Worm (Caenorhabditis elegans) whole organism, L4 larva: ENCODE data around the gene Y50D7A.1.

Source experiments
- F10B5.3 ChIP-seq: sonication (generic microtip); optimal IDR thresholded peaks from 2 replicates; lab custom pipeline; 2016; ENCODE audit warnings: mild to moderate bottlenecking, missing genetic modification characterization, missing compliant biosample characterization
- F26F4.8 ChIP-seq: fragments of 200-800 bp; sonication (Bioruptor generic); conservative IDR thresholded peaks from 2 replicates; pipeline ENCODE4 v1.3.6; 2022; ENCODE audit warnings: missing genetic modification characterization, missing compliant biosample characterization
- T26A8.4 ChIP-seq: fragments of 200-800 bp; sonication (Bioruptor generic); IDR thresholded peaks from 2 replicates; pipeline ENCODE4 v1.3.6; 2022; ENCODE audit warnings: missing genetic modification characterization, missing compliant biosample characterization
- Y105C5A.15 ChIP-seq: fragments of 200-800 bp; sonication (Bioruptor generic); IDR thresholded peaks from 2 replicates; pipeline ENCODE4 v1.3.6; 2022; ENCODE audit warnings: missing genetic modification characterization, missing compliant biosample characterization
- Y5F2A.4 ChIP-seq: fragments of 200-800 bp; sonication (Bioruptor generic); optimal IDR thresholded peaks from 2 replicates; lab custom pipeline; 2018; ENCODE audit warnings: mild to moderate bottlenecking, missing genetic modification characterization, missing compliant biosample characterization
- ZK337.2 ChIP-seq: fragments of 200-800 bp; sonication (Bioruptor generic); IDR thresholded peaks from 2 replicates; pipeline ENCODE4 v1.3.6; 2022; ENCODE audit warnings: missing genetic modification reagents, missing genetic modification characterization, missing compliant biosample characterization
- ZK546.5 ChIP-seq, 2 experiments: sonication (generic microtip); optimal IDR thresholded peaks; 2 replicates each; lab custom pipeline; 2017; ENCODE audit warnings: missing biosample characterization in 2 of 2, missing genetic modification characterization in 2 of 2
- aha-1 ChIP-seq: fragments of 150-350 bp; peaks from one replicate; lab custom pipeline; 2014; ENCODE audit warnings: missing biosample characterization, missing genetic modification characterization
- ceh-32 ChIP-seq: sonication (generic microtip); optimal IDR thresholded peaks from 2 replicates; lab custom pipeline; 2016; ENCODE audit warnings: mild to moderate bottlenecking, missing genetic modification characterization, missing compliant biosample characterization; ENCODE audit not compliant: poor library complexity
- ceh-62 ChIP-seq: sonication (generic microtip); optimal IDR thresholded peaks from 2 replicates; lab custom pipeline; 2017; ENCODE audit warnings: missing biosample characterization, missing genetic modification characterization
- dmd-8 ChIP-seq: fragments of 200-800 bp; sonication (Bioruptor generic); IDR thresholded peaks from 2 replicates; pipeline ENCODE4 v1.3.6; 2022; ENCODE audit warnings: missing genetic modification characterization, missing compliant biosample characterization
- dve-1 ChIP-seq: sonication (generic microtip); optimal IDR thresholded peaks from 2 replicates; lab custom pipeline; 2017; ENCODE audit warnings: antibody characterized with exemption, mild to moderate bottlenecking, missing genetic modification characterization, missing compliant biosample characterization; ENCODE audit not compliant: insufficient read depth
- egl-27 ChIP-seq: sonication (generic microtip); optimal IDR thresholded peaks from 3 replicates; lab custom pipeline; 2017; ENCODE audit warnings: missing biosample characterization, missing genetic modification reagents, missing genetic modification characterization
- fkh-10 ChIP-seq: fragments of 150-350 bp; optimal IDR thresholded peaks from 2 replicates; lab custom pipeline; 2014; ENCODE audit warnings: missing biosample characterization, missing genetic modification reagents, missing genetic modification characterization
- fos-1 ChIP-seq: fragments of 150-350 bp; optimal IDR thresholded peaks from 2 replicates; lab custom pipeline; 2014; ENCODE audit warnings: missing biosample characterization, missing genetic modification characterization
- gei-8 ChIP-seq: fragments of 200-800 bp; sonication (Bioruptor generic); optimal IDR thresholded peaks from 2 replicates; lab custom pipeline; 2018; ENCODE audit warnings: mild to moderate bottlenecking, missing genetic modification characterization, missing compliant biosample characterization
- hlh-11 ChIP-seq: fragments of 200-800 bp; sonication (Bioruptor generic); optimal IDR thresholded peaks from 2 replicates; lab custom pipeline; 2018; ENCODE audit warnings: mild to moderate bottlenecking, missing genetic modification characterization, missing compliant biosample characterization
- hlh-30 ChIP-seq: sonication (generic microtip); optimal IDR thresholded peaks from 2 replicates; lab custom pipeline; 2017; ENCODE audit warnings: antibody characterized with exemption, mild to moderate bottlenecking, missing genetic modification characterization, missing compliant biosample characterization; ENCODE audit not compliant: insufficient read depth
- hmg-1.1 ChIP-seq: fragments of 200-800 bp; sonication (Bioruptor generic); IDR thresholded peaks from 2 replicates; pipeline ENCODE4 v1.3.6; 2022; ENCODE audit warnings: missing genetic modification reagents, missing genetic modification characterization, missing compliant biosample characterization
- lin-1 ChIP-seq: fragments of 200-800 bp; sonication (Bioruptor generic); IDR thresholded peaks from 2 replicates; pipeline ENCODE4 v1.3.6; 2022; ENCODE audit warnings: missing genetic modification reagents, missing genetic modification characterization, missing compliant biosample characterization
- lin-38 ChIP-seq: fragments of 200-800 bp; sonication (Bioruptor generic); IDR thresholded peaks from 2 replicates; pipeline ENCODE4 v1.3.6; 2022; ENCODE audit warnings: missing genetic modification reagents, missing genetic modification characterization, missing compliant biosample characterization
- lsy-2 ChIP-seq, 2 experiments: fragments of 150-350 bp in 1 of 2; sonication (generic microtip) in 1 of 2; optimal IDR thresholded peaks; 2 replicates each; lab custom pipeline; 2014 to 2017; ENCODE audit warnings: missing biosample characterization in 2 of 2, missing genetic modification characterization in 2 of 2
- madf-9 ChIP-seq: fragments of 200-800 bp; sonication (Bioruptor generic); conservative IDR thresholded peaks from 2 replicates; pipeline ENCODE4 v1.3.6; 2022; ENCODE audit warnings: missing genetic modification reagents, missing genetic modification characterization, missing compliant biosample characterization
- mdt-29 ChIP-seq: fragments of 200-800 bp; sonication (Bioruptor generic); IDR thresholded peaks from 2 replicates; pipeline ENCODE4 v1.3.6; 2022; ENCODE audit warnings: missing genetic modification reagents, missing genetic modification characterization, missing compliant biosample characterization
- mep-1 ChIP-seq: fragments of 150-350 bp; sonication (generic microtip); optimal IDR thresholded peaks from 3 replicates; lab custom pipeline; 2014; ENCODE audit warnings: missing biosample characterization, missing genetic modification characterization
- mes-2 ChIP-seq: sonication (generic microtip); optimal IDR thresholded peaks from 2 replicates; lab custom pipeline; 2016; ENCODE audit warnings: missing genotype, mild to moderate bottlenecking, missing genetic modification characterization, missing compliant biosample characterization; ENCODE audit not compliant: poor library complexity, severe bottlenecking
- nhr-102 ChIP-seq: sonication (generic microtip); optimal IDR thresholded peaks from 2 replicates; lab custom pipeline; 2016; ENCODE audit warnings: mild to moderate bottlenecking, missing genetic modification characterization, moderate library complexity, missing compliant biosample characterization
- nhr-237 ChIP-seq: sonication (generic microtip); optimal IDR thresholded peaks from 2 replicates; lab custom pipeline; 2017; ENCODE audit warnings: missing biosample characterization, missing genetic modification characterization
- nhr-41 ChIP-seq: fragments of 200-800 bp; sonication (Bioruptor generic); IDR thresholded peaks from 2 replicates; pipeline ENCODE4 v1.3.6; 2022; ENCODE audit warnings: missing genetic modification reagents, missing genetic modification characterization, missing compliant biosample characterization
- nhr-6 ChIP-seq: fragments of 150-350 bp; optimal IDR thresholded peaks from 2 replicates; lab custom pipeline; 2014; ENCODE audit warnings: missing biosample characterization, missing genetic modification characterization
- nhr-76 ChIP-seq: fragments of 150-350 bp; optimal IDR thresholded peaks from 2 replicates; lab custom pipeline; 2014; ENCODE audit warnings: missing biosample characterization, missing genetic modification characterization
- php-3 ChIP-seq: fragments of 200-800 bp; sonication (Bioruptor generic); IDR thresholded peaks from 2 replicates; pipeline ENCODE4 v1.3.6; 2022; ENCODE audit warnings: missing genetic modification reagents, missing genetic modification characterization, missing compliant biosample characterization
- rbr-2 ChIP-seq: sonication (generic microtip); optimal IDR thresholded peaks from 2 replicates; lab custom pipeline; 2016; ENCODE audit warnings: missing genotype, missing genetic modification characterization, missing compliant biosample characterization
- set-16 ChIP-seq: fragments of 200-800 bp; sonication (Bioruptor generic); IDR thresholded peaks from 2 replicates; pipeline ENCODE4 v1.3.6; 2022; ENCODE audit warnings: missing genetic modification reagents, missing genetic modification characterization, missing compliant biosample characterization
- skn-1 ChIP-seq: fragments of 150-350 bp; optimal IDR thresholded peaks from 2 replicates; lab custom pipeline; 2014; ENCODE audit warnings: missing biosample characterization, missing genetic modification characterization
- snpc-4 ChIP-seq: fragments of 150-350 bp; optimal IDR thresholded peaks from 2 replicates; lab custom pipeline; 2014; ENCODE audit warnings: missing biosample characterization, missing genetic modification characterization
- spr-3 ChIP-seq: fragments of 200-800 bp; sonication (Bioruptor generic); optimal IDR thresholded peaks from 2 replicates; lab custom pipeline; 2018; ENCODE audit warnings: mild to moderate bottlenecking, missing genetic modification characterization, missing compliant biosample characterization
- tag-97 ChIP-seq: fragments of 200-800 bp; sonication (Bioruptor generic); IDR thresholded peaks from 2 replicates; pipeline ENCODE4 v1.3.6; 2022; ENCODE audit warnings: missing genetic modification characterization, missing compliant biosample characterization
- tra-1 ChIP-seq: fragments of 200-800 bp; sonication (Bioruptor generic); IDR thresholded peaks from 2 replicates; pipeline ENCODE4 v1.3.6; 2022; ENCODE audit warnings: missing genetic modification reagents, missing genetic modification characterization, missing compliant biosample characterization
- unc-39 ChIP-seq: sonication (generic microtip); optimal IDR thresholded peaks from 2 replicates; lab custom pipeline; 2017; ENCODE audit warnings: missing biosample characterization, missing genetic modification characterization
- unc-62 ChIP-seq, 3 experiments: fragments of 150-350 bp in 1 of 3; sonication (generic microtip); optimal IDR thresholded peaks in 2 of 3; peaks in 1 of 3; 1 replicate in 1 of 3; 2 replicates in 2 of 3; lab custom pipeline; 2014 to 2017; ENCODE audit warnings: missing biosample characterization in 3 of 3, missing genetic modification characterization in 3 of 3, missing genetic modification reagents in 3 of 3, missing genotype in 1 of 3
- zag-1 ChIP-seq: fragments of 150-350 bp; optimal IDR thresholded peaks from 2 replicates; lab custom pipeline; 2014; ENCODE audit warnings: missing biosample characterization, missing genetic modification characterization
- zfp-3 ChIP-seq: fragments of 200-800 bp; sonication (Bioruptor generic); conservative IDR thresholded peaks from 2 replicates; pipeline ENCODE4 v1.3.6; 2022; ENCODE audit warnings: missing genetic modification reagents, missing genetic modification characterization, missing compliant biosample characterization
- zip-2 ChIP-seq: fragments of 150-350 bp; optimal IDR thresholded peaks from 2 replicates; lab custom pipeline; 2014; ENCODE audit warnings: missing biosample characterization, missing genetic modification characterization
- ztf-11 ChIP-seq: fragments of 150-350 bp; optimal IDR thresholded peaks from 2 replicates; lab custom pipeline; 2014; ENCODE audit warnings: missing biosample characterization, missing genetic modification characterization
- ztf-7 ChIP-seq: fragments of 150-350 bp; optimal IDR thresholded peaks from 2 replicates; lab custom pipeline; 2014; ENCODE audit warnings: missing biosample characterization, missing genetic modification characterization

The Y50D7A.1 gene

DNA sequence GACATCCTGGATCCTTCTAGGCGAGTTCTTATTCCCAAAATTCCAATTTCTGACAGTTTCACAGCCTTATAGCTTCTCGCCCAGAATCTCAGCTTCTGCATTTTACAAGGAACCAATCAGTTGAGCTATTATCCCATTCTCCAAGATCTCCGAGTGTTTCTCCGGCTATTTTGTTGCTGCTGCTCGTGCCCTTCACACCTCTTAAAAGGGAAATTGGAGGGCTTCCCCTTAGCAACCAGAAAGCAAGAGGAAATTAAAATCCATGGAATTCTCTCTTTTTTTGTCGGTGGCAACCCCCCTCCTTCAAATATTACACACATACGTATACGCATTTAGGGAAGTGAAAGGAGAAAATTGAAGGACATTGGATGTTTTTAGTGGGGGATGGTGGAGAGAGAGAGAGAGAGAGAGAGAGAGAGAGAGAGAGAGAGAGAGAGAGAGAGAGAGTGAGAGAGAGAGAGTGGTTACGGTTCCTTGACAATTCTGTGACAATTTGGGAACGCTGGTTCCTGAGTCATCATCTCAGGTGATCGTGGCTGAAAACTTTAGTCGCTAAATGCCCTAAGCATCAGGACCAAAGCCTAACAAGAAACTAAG, 59.5 kb downstream of the Y50D7A.1 start:
- TF ChIP-seq set-16 (GFP tag; lab: Robert Waterston, UW) (peak; percentile 50; the same call in 1 of the 2 replicates), mdt-29 (GFP tag; lab: Robert Waterston, UW) (no peak), F26F4.8 (GFP tag; lab: Robert Waterston, UW) (no peak), dmd-8 (GFP tag; lab: Robert Waterston, UW) (no peak), hlh-30 (tag; lab: Kevin White, UChicago) (peak; percentile 33), mep-1 (tag; lab: Kevin White, UChicago) (peak; percentile 49), snpc-4 (tag; lab: Kevin White, UChicago) (no peak), madf-9 (no peak), nhr-41 (GFP tag; lab: Robert Waterston, UW) (no peak), dve-1 (tag; lab: Kevin White, UChicago) (peak; percentile 11), unc-39 (tag; lab: Kevin White, UChicago) (no peak), lin-38 (GFP tag; lab: Robert Waterston, UW) (no peak), zip-2 (no peak), egl-27 (tag; lab: Kevin White, UChicago) (no peak), zag-1 (no peak), lin-1 (GFP tag; lab: Robert Waterston, UW) (no peak), hlh-11 (peak; percentile 31), ZK546.5 (tag; optimal IDR thresholded peaks at IDR 0.05; lab: Kevin White, UChicago) (no peak), lsy-2 (tag; optimal IDR thresholded peaks at IDR 0.05; lab: Kevin White, UChicago) (peak in 1 of 2 experiments; percentile 14), mes-2 (peak; percentile 26), fkh-10 (GFP tag; lab: Kevin White, UChicago) (no peak), Y105C5A.15 (GFP tag; lab: Robert Waterston, UW) (no peak), skn-1 (tag; lab: Kevin White, UChicago) (no peak), unc-62 (GFP tag; optimal IDR thresholded peaks at IDR 0.05 in 1 of 2; lab: Kevin White, UChicago) (peak in 1 of 2 experiments; percentile 70), unc-62 (tag; optimal IDR thresholded peaks at IDR 0.05; lab: Kevin White, UChicago) (no peak), nhr-76 (no peak), Y5F2A.4 (no peak)

DNA sequence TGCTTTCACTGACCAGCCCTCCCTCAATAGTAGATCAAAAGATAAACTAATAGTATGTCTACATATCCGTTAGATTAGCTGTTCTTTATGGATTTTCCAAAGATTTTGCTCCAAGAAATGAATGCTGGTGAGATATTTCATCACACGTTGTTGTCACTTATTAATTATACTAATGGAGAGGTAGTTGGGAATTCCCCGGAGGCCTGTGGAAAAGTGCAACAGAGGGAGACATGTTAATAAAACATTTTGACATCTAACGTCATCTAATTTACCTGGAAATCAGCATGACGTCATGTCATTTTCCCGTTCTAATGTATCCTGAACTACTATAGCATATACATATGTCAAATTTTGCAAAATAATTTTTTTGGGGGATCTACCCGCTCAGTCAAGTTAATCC, 60.6 kb downstream of the Y50D7A.1 start:
- TF ChIP-seq zip-2 = no peak
- TF ChIP-seq nhr-237 (tag; lab: Kevin White, UChicago) = no peak
- no peak for TF ChIP-seq F10B5.3 (tag; lab: Kevin White, UChicago)
- TF ChIP-seq spr-3 = no peak
- TF ChIP-seq aha-1 (tag; lab: Kevin White, UChicago) = no peak
- TF ChIP-seq nhr-102 (tag; lab: Kevin White, UChicago) = no peak
- no peak for TF ChIP-seq rbr-2 (tag; lab: Kevin White, UChicago)
- TF ChIP-seq tra-1 = no peak
- TF ChIP-seq php-3 (GFP tag; lab: Robert Waterston, UW) = no peak

DNA sequence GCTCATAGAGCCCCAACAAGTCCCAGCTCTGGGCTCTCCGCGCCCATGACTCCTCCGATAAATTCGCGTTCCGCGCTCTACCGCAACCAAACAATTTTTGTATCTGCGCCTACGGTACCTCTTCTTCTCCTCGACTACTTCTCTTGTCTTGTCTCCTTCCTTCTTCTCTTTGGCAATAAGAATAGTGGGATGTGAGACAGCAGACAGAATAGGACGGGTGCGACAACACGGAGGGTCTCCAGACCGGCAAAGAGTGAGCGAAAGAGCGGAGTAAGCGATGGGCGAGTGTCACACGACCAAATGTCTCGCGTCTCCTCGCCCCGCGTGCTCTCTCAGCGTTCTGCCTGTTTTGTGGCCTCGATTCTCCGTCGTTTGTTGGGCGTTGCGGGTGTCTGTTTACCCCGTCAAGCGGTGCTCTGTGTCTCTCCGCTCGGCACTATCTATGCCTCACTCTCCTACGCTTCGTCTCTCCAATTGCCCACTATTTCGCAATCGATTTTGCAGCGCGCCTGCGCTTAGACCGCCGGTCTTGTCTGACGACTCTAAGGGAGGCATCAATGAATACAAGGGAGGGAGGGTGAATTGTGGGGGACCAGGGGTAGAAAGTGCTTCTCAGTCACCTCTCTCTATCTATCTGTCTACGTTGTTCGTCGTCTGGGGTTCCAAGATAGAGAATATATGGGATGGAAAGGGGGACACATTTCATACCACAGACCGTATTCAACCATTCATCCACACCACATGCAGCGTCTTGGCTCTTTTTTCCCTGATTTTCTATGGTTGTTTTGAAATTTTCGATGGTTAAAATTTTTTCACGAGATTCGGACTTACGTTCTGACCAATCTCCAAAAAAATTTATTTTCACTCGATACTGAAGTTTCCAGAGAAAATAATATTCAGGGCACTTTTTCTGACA, 62.4 kb downstream of the Y50D7A.1 start, which contains the start of gene gei-4:
Gene gei-4, minus strand, starts transcription at position 256 of the 916 bp plus-strand sequence.
- TF ChIP-seq nhr-102 (tag; lab: Kevin White, UChicago) (peak; percentile 80), hlh-11 (peak; percentile 97), zfp-3 (GFP tag; lab: Robert Waterston, UW) (no peak), gei-8 (GFP tag; lab: Kevin White, UChicago) (peak; percentile 67), nhr-6 (tag; lab: Kevin White, UChicago) (peak; percentile 19), php-3 (GFP tag; lab: Robert Waterston, UW) (peak; percentile 49; the same call in 1 of the 2 replicates), ZK337.2 (no peak), aha-1 (tag; lab: Kevin White, UChicago) (peak; percentile 86), hmg-1.1 (GFP tag; lab: Robert Waterston, UW) (peak; percentile 95), mes-2 (peak; percentile 64), tag-97 (GFP tag; lab: Robert Waterston, UW) (no peak), ceh-32 (tag; lab: Kevin White, UChicago) (no peak), fos-1 (tag; lab: Kevin White, UChicago) (no peak), nhr-41 (GFP tag; lab: Robert Waterston, UW) (no peak), ztf-11 (tag; lab: Kevin White, UChicago) (no peak), ceh-62 (tag; lab: Kevin White, UChicago) (no peak), lin-1 (GFP tag; lab: Robert Waterston, UW) (peak; percentile 9; the same call in 1 of the 2 replicates), ztf-7 (peak; percentile 18), T26A8.4 (GFP tag; lab: Robert Waterston, UW) (no peak; the same call in none of the 2 replicates)
